Worm (Caenorhabditis elegans): ENCODE measurements around the gene pgm-1.

DNA sequence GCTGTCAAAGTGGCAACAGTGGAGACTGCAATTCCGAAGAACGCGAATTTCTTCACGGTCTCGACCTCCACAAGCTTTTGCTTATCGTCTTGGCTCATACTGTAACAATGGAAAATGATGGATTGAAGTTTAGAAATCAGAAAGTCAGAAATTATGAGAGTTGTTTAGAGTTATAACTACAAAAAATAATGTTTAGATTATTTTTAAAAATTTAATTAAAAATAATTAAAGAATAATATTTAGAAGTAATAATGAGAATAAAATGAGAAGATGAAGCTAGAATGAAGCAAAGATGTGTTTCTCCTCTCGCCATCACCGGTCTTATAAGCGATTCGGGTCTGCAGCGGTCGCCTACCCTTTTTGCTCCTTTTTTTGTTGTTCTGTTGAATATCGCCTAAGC lies 16.2 kb upstream of the pgm-1 start, which contains the start of gene col-73:
- TF ChIP-seq unc-30 (tag; optimal IDR thresholded peaks at IDR 0.05), result no peak
- no peak for TF ChIP-seq snpc-4 (tag; optimal IDR thresholded peaks at IDR 0.05)
- no peak for TF ChIP-seq hlh-17 (GFP tag; optimal IDR thresholded peaks at IDR 0.05; ENCODE audit: borderline replicate concordance)

All from whole organism, L1 larva.